Worm (Caenorhabditis elegans) whole organism, L1 larva: ENCODE results near the gene nhr-172.

ENCODE experiments used
- C04F5.9 ChIP-seq: sonication (generic microtip); optimal IDR thresholded peaks from 2 replicates; lab custom pipeline; 2016; ENCODE audit warnings: missing genetic modification characterization, missing compliant biosample characterization
- F16B12.6 ChIP-seq: fragments of 150-350 bp; optimal IDR thresholded peaks from 2 replicates; lab custom pipeline; 2014; ENCODE audit warnings: missing biosample characterization, missing genetic modification characterization
- aha-1 ChIP-seq: fragments of 150-350 bp; optimal IDR thresholded peaks from 2 replicates; lab custom pipeline; 2014; ENCODE audit warnings: missing biosample characterization, missing genetic modification characterization
- alr-1 ChIP-seq: fragments of 200-800 bp; sonication (Bioruptor generic); optimal IDR thresholded peaks from 2 replicates; lab custom pipeline; 2018; ENCODE audit warnings: borderline replicate concordance, mild to moderate bottlenecking, missing genetic modification characterization, missing compliant biosample characterization
- ama-1 ChIP-seq: fragments of 150-350 bp; optimal IDR thresholded peaks from 2 replicates; lab custom pipeline; 2014
- ceh-8 ChIP-seq: fragments of 200-800 bp; sonication (Bioruptor generic); optimal IDR thresholded peaks from 2 replicates; lab custom pipeline; 2018; ENCODE audit warnings: mild to moderate bottlenecking, missing genetic modification characterization, moderate library complexity, missing compliant biosample characterization
- ceh-88 ChIP-seq: fragments of 200-800 bp; sonication (Bioruptor generic); IDR thresholded peaks from 2 replicates; pipeline ENCODE4 v1.3.6; 2022; ENCODE audit warnings: missing genetic modification characterization, missing compliant biosample characterization
- ceh-90 ChIP-seq: sonication (generic microtip); optimal IDR thresholded peaks from 2 replicates; lab custom pipeline; 2016; ENCODE audit warnings: missing genetic modification characterization, missing compliant biosample characterization
- dpl-1 ChIP-seq, 3 experiments: fragments of 150-350 bp in 2 of 3; sonication (generic microtip) in 1 of 3; optimal IDR thresholded peaks; 2 replicates each; lab custom pipeline; 2014 to 2017; ENCODE audit warnings: missing biosample characterization in 3 of 3, missing genetic modification characterization in 3 of 3, missing genetic modification reagents in 3 of 3
- dsc-1 ChIP-seq: sonication (generic microtip); optimal IDR thresholded peaks from 2 replicates; lab custom pipeline; 2016; ENCODE audit warnings: mild to moderate bottlenecking, missing genetic modification characterization, missing compliant biosample characterization
- efl-3 ChIP-seq: fragments of 200-800 bp; sonication (Bioruptor generic); optimal IDR thresholded peaks from 2 replicates; lab custom pipeline; 2018; ENCODE audit warnings: mild to moderate bottlenecking, missing genetic modification characterization, missing compliant biosample characterization
- egl-13 ChIP-seq: sonication (generic microtip); optimal IDR thresholded peaks from 2 replicates; lab custom pipeline; 2016; ENCODE audit warnings: missing genotype, missing genetic modification reagents, missing genetic modification characterization, missing compliant biosample characterization
- egl-27 ChIP-seq, 2 experiments: fragments of 150-350 bp in 1 of 2; sonication (generic microtip); optimal IDR thresholded peaks; 3 replicates each; lab custom pipeline; 2017 to 2018; ENCODE audit warnings: missing biosample characterization in 2 of 2, missing genetic modification characterization in 2 of 2, missing genetic modification reagents in 2 of 2
- elt-2 ChIP-seq: sonication (generic microtip); optimal IDR thresholded peaks from 2 replicates; lab custom pipeline; 2016; ENCODE audit warnings: missing genetic modification characterization, mild to moderate bottlenecking, inconsistent platforms, missing compliant biosample characterization, missing genetic modification reagents
- fkh-10 ChIP-seq: sonication (generic microtip); optimal IDR thresholded peaks from 2 replicates; lab custom pipeline; 2017; ENCODE audit warnings: missing biosample characterization, missing genetic modification reagents, missing genetic modification characterization
- fkh-8 ChIP-seq: sonication (generic microtip); optimal IDR thresholded peaks from 2 replicates; lab custom pipeline; 2016; ENCODE audit warnings: mild to moderate bottlenecking, missing genetic modification characterization, missing compliant biosample characterization
- hlh-4 ChIP-seq: sonication (generic microtip); optimal IDR thresholded peaks from 2 replicates; lab custom pipeline; 2016; ENCODE audit warnings: mild to moderate bottlenecking, missing genetic modification characterization, missing compliant biosample characterization
- irx-1 ChIP-seq: sonication (generic microtip); optimal IDR thresholded peaks from 2 replicates; lab custom pipeline; 2016; ENCODE audit warnings: missing genetic modification characterization, missing compliant biosample characterization
- jun-1 ChIP-seq: fragments of 150-350 bp; optimal IDR thresholded peaks from 2 replicates; lab custom pipeline; 2014; ENCODE audit warnings: missing biosample characterization, missing genetic modification reagents, missing genetic modification characterization
- lin-14 ChIP-seq: fragments of 200-800 bp; sonication (Bioruptor generic); optimal IDR thresholded peaks from 2 replicates; lab custom pipeline; 2018; ENCODE audit warnings: mild to moderate bottlenecking, missing genetic modification characterization, moderate library complexity, missing compliant biosample characterization
- lin-15B ChIP-seq: fragments of 150-350 bp; sonication (generic microtip); optimal IDR thresholded peaks from 3 replicates; lab custom pipeline; 2014; ENCODE audit warnings: missing biosample characterization, missing genetic modification characterization
- lin-35 ChIP-seq, 2 experiments: fragments of 150-350 bp; optimal IDR thresholded peaks; 2 replicates each; lab custom pipeline; 2014; ENCODE audit warnings: missing biosample characterization in 2 of 2, missing genetic modification characterization in 2 of 2, missing genetic modification reagents in 2 of 2
- lin-39 ChIP-seq: fragments of 150-350 bp; optimal IDR thresholded peaks from 2 replicates; lab custom pipeline; 2014; ENCODE audit warnings: missing biosample characterization, missing genetic modification reagents, missing genetic modification characterization
- mab-9 ChIP-seq: fragments of 200-800 bp; sonication (Bioruptor generic); IDR thresholded peaks from 2 replicates; pipeline ENCODE4 v1.3.6; 2022; ENCODE audit warnings: missing genetic modification reagents, missing genetic modification characterization, missing compliant biosample characterization
- mef-2 ChIP-seq: fragments of 150-350 bp; optimal IDR thresholded peaks from 2 replicates; lab custom pipeline; 2014; ENCODE audit warnings: missing biosample characterization, missing genetic modification characterization
- nhr-11 ChIP-seq: fragments of 150-350 bp; optimal IDR thresholded peaks from 2 replicates; lab custom pipeline; 2014; ENCODE audit warnings: missing biosample characterization, missing genetic modification characterization
- nhr-20 ChIP-seq: sonication (generic microtip); optimal IDR thresholded peaks from 2 replicates; lab custom pipeline; 2016; ENCODE audit warnings: mild to moderate bottlenecking, missing genetic modification characterization, missing compliant biosample characterization
- nhr-237 ChIP-seq: fragments of 150-350 bp; optimal IDR thresholded peaks from 2 replicates; lab custom pipeline; 2014; ENCODE audit warnings: missing biosample characterization, missing genetic modification characterization
- nhr-28 ChIP-seq: fragments of 150-350 bp; optimal IDR thresholded peaks from 2 replicates; lab custom pipeline; 2014; ENCODE audit warnings: missing biosample characterization, missing genetic modification characterization
- nhr-47 ChIP-seq: sonication (generic microtip); optimal IDR thresholded peaks from 2 replicates; lab custom pipeline; 2016; ENCODE audit warnings: mild to moderate bottlenecking, missing genetic modification characterization, moderate library complexity, missing compliant biosample characterization
- nhr-71 ChIP-seq: sonication (generic microtip); optimal IDR thresholded peaks from 2 replicates; lab custom pipeline; 2016; ENCODE audit warnings: mild to moderate bottlenecking, missing genetic modification characterization, moderate library complexity, missing compliant biosample characterization
- nhr-76 ChIP-seq: sonication (generic microtip); optimal IDR thresholded peaks from 2 replicates; lab custom pipeline; 2017; ENCODE audit warnings: missing biosample characterization, missing genetic modification characterization
- nhr-90 ChIP-seq: sonication (generic microtip); optimal IDR thresholded peaks from 2 replicates; lab custom pipeline; 2016; ENCODE audit warnings: mild to moderate bottlenecking, missing genetic modification characterization, missing compliant biosample characterization; ENCODE audit not compliant: poor library complexity
- pqm-1 ChIP-seq: sonication (generic microtip); optimal IDR thresholded peaks from 3 replicates; lab custom pipeline; 2017; ENCODE audit warnings: missing biosample characterization, missing genetic modification characterization
- sox-4 ChIP-seq: sonication (generic microtip); optimal IDR thresholded peaks from 2 replicates; lab custom pipeline; 2016; ENCODE audit warnings: missing genetic modification characterization, missing compliant biosample characterization
- swsn-7 ChIP-seq: sonication (generic microtip); optimal IDR thresholded peaks from 2 replicates; lab custom pipeline; 2016; ENCODE audit warnings: missing genetic modification characterization, missing compliant biosample characterization
- tbx-2 ChIP-seq: sonication (generic microtip); optimal IDR thresholded peaks from 2 replicates; lab custom pipeline; 2016; ENCODE audit warnings: missing genetic modification characterization, missing compliant biosample characterization
- unc-98 ChIP-seq: fragments of 200-800 bp; sonication (Bioruptor generic); IDR thresholded peaks from 2 replicates; pipeline ENCODE4 v1.3.6; 2022; ENCODE audit warnings: missing genetic modification characterization, missing compliant biosample characterization
- zag-1 ChIP-seq: fragments of 150-350 bp; optimal IDR thresholded peaks from 2 replicates; lab custom pipeline; 2014; ENCODE audit warnings: missing biosample characterization, missing genetic modification characterization
- zip-4 ChIP-seq: fragments of 200-800 bp; sonication (Bioruptor generic); optimal IDR thresholded peaks from 2 replicates; lab custom pipeline; 2018; ENCODE audit warnings: mild to moderate bottlenecking, missing genetic modification characterization, moderate library complexity, missing compliant biosample characterization

Gene nhr-172

DNA sequence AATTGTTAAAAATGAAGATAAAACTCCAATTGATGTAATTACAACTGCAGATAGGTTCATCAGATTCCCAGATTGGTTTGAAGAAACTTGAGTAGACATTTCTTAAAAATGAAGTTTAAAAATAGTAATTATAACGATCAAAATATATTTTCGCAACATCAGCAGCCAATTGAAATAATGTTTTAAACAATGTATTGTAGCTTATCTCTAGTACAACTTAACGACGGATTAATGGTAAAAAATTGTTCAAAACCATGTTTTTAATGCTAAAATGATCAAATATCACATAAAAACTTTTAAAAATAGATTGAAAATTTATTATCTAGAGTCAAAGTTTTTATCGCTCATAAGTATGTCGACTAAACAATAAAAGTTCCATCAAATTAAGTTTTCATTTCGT is 13.6 kb upstream of the nhr-172 start, which contains the start of gene srbc-11:
TSS of gene srbc-11 (minus strand) at position 101 of the 400 bp plus-strand sequence.
- TF ChIP-seq ceh-88 = no peak
- TF ChIP-seq nhr-28 (tag; lab: Kevin White, UChicago) = no peak
- TF ChIP-seq ceh-8 = no peak
- TF ChIP-seq F16B12.6 = no peak
- no peak for TF ChIP-seq ama-1
- TF ChIP-seq zip-4 (GFP tag; lab: Kevin White, UChicago) = no peak
- no peak for TF ChIP-seq fkh-10 (GFP tag; lab: Kevin White, UChicago)
- TF ChIP-seq lin-39 = no peak
- TF ChIP-seq aha-1 (tag; lab: Kevin White, UChicago) = no peak
- TF ChIP-seq swsn-7 (tag; lab: Kevin White, UChicago) = no peak
- no peak for TF ChIP-seq jun-1 (tag; lab: Kevin White, UChicago)
- TF ChIP-seq nhr-11 = no peak

DNA sequence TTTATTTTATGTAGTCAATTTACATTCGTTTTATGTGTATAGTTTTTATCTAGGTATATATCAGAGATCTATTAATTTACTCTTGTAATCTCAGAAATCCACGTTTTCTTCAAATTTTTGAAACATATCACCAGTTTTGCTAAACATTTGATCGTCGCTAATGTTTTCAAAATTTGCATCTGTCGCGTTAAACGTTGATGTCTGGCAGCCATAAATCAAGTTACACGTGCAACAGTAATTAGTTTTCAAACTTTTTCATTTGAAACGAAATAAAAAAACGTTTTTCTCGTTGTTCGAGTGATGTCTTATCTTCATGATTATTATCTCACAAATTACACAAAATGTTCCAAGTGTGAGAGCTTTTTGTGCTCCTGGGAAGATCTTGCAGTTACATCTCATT is 11.4 kb upstream of the nhr-172 start, which contains the start of gene srh-79:
TSS of gene srh-79 (plus strand) at position 301 of the 400 bp plus-strand sequence.
- TF ChIP-seq sox-4 (tag; lab: Kevin White, UChicago) (no peak), zag-1 (no peak), C04F5.9 (tag; lab: Kevin White, UChicago) (no peak), mef-2 (no peak), irx-1 (tag; lab: Kevin White, UChicago) (no peak), nhr-28 (tag; lab: Kevin White, UChicago) (no peak), ceh-90 (tag; lab: Kevin White, UChicago) (no peak), hlh-4 (no peak), F16B12.6 (no peak), zip-4 (GFP tag; lab: Kevin White, UChicago) (no peak), dpl-1 (GFP tag; optimal IDR thresholded peaks at IDR 0.05; lab: Kevin White, UChicago) (no peak), nhr-20 (tag; lab: Kevin White, UChicago) (no peak), unc-98 (no peak), nhr-76 (tag; lab: Kevin White, UChicago) (no peak), egl-13 (no peak), tbx-2 (no peak), elt-2 (no peak), nhr-47 (tag; lab: Kevin White, UChicago) (no peak)

ce11 chrV:7501194-7501593 is 7.6 kb upstream of the nhr-172 start:
- TF ChIP-seq nhr-90 (tag; lab: Kevin White, UChicago) = no peak
- TF ChIP-seq hlh-4 = peak; percentile 96
- TF ChIP-seq nhr-47 (tag; lab: Kevin White, UChicago) = peak; percentile 25
- TF ChIP-seq egl-27 (tag; optimal IDR thresholded peaks at IDR 0.05; lab: Kevin White, UChicago) = no peak
- no peak for TF ChIP-seq lin-14
- TF ChIP-seq alr-1 (tag; lab: Kevin White, UChicago) = no peak
- no peak for TF ChIP-seq fkh-8
- TF ChIP-seq nhr-71 (tag; lab: Kevin White, UChicago) = peak; percentile 40
- TF ChIP-seq dsc-1 = no peak
- TF ChIP-seq F16B12.6 = no peak
- TF ChIP-seq mab-9 (GFP tag; lab: Robert Waterston, UW) = no peak
- TF ChIP-seq nhr-237 (tag; lab: Kevin White, UChicago) = no peak
- TF ChIP-seq lin-15B = no peak
- no peak for TF ChIP-seq efl-3 (GFP tag; lab: Kevin White, UChicago)
- no peak for TF ChIP-seq C04F5.9 (tag; lab: Kevin White, UChicago)
- TF ChIP-seq lin-39 = no peak
- TF ChIP-seq pqm-1 (tag; lab: Kevin White, UChicago) = no peak
- no peak for TF ChIP-seq lin-35 (GFP tag; optimal IDR thresholded peaks at IDR 0.05; lab: Kevin White, UChicago)
- no peak for TF ChIP-seq nhr-20 (tag; lab: Kevin White, UChicago)
- TF ChIP-seq, all 84 proteins: peak for 3
